Worm (Caenorhabditis elegans): ENCODE measurements around the gene C33B4.2.

The C33B4.2 gene

DNA sequence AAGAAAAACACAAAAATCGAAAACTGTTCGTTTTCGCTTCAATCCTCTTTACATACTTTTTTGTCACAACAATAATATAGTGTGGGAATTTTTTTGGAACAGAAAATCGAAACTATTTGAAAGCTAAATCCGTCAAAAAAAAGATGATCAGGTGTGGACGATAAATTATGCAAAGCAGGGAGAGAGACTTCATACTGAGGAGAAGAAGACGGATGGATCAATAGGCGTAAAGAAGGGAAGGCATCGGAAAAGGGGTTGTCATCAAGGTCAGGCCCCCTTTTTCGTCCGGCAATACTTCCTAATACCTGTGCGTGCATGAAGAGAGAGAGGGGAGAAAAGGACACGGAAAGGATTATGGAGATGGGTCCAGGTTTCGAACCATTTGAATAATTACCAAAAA lies 28.4 kb upstream of the C33B4.2 start:
- no peak for TF ChIP-seq mef-2 (tag; optimal IDR thresholded peaks at IDR 0.05)
- no peak for TF ChIP-seq pag-3 (tag; optimal IDR thresholded peaks at IDR 0.05; ENCODE audit: borderline replicate concordance, insufficient read depth)
- no peak for TF ChIP-seq unc-98 (GFP tag; IDR thresholded peaks at IDR 0.05)
- TF ChIP-seq lin-14 (GFP tag; optimal IDR thresholded peaks at IDR 0.05) = peak; percentile 33
- TF ChIP-seq aha-1 (tag; optimal IDR thresholded peaks at IDR 0.05) = no peak
- no peak for TF ChIP-seq zip-4 (GFP tag; optimal IDR thresholded peaks at IDR 0.05)
- TF ChIP-seq lir-3 (tag; optimal IDR thresholded peaks at IDR 0.05; ENCODE audit: poor library complexity) = no peak
- TF ChIP-seq xbp-1 (tag; optimal IDR thresholded peaks at IDR 0.05) = no peak
- TF ChIP-seq mab-9 (GFP tag; IDR thresholded peaks at IDR 0.05) = no peak
- TF ChIP-seq jun-1 (tag; optimal IDR thresholded peaks at IDR 0.05) = no peak
- TF ChIP-seq pqm-1 (tag; optimal IDR thresholded peaks at IDR 0.05) = no peak
- TF ChIP-seq rnt-1 (tag; optimal IDR thresholded peaks at IDR 0.05) = no peak
- no peak for TF ChIP-seq fkh-8 (tag; optimal IDR thresholded peaks at IDR 0.05)
- no peak for TF ChIP-seq nhr-20 (tag; optimal IDR thresholded peaks at IDR 0.05)
- TF ChIP-seq sox-4 (tag; optimal IDR thresholded peaks at IDR 0.05) = no peak
- peak; percentile 52 for TF ChIP-seq blmp-1 (tag; optimal IDR thresholded peaks at IDR 0.05)
- no peak for TF ChIP-seq nhr-71 (tag; optimal IDR thresholded peaks at IDR 0.05)
- no peak for TF ChIP-seq ceh-88 (GFP tag; IDR thresholded peaks at IDR 0.05)
- peak; percentile 55 for TF ChIP-seq mep-1 (tag; optimal IDR thresholded peaks at IDR 0.05)
- TF ChIP-seq nhr-47 (tag; optimal IDR thresholded peaks at IDR 0.05) = no peak
- no peak for TF ChIP-seq aly-2 (tag; optimal IDR thresholded peaks at IDR 0.05)
- peak; percentile 14 for TF ChIP-seq snu-23 (GFP tag; optimal IDR thresholded peaks at IDR 0.05)
- no peak for TF ChIP-seq unc-86 (tag; optimal IDR thresholded peaks at IDR 0.05)
- no peak for TF ChIP-seq ceh-82 (tag; optimal IDR thresholded peaks at IDR 0.05)
- no peak for TF ChIP-seq hpl-2 (GFP tag; optimal IDR thresholded peaks at IDR 0.05)
- no peak for TF ChIP-seq nhr-19 (GFP tag; conservative IDR thresholded peaks at IDR 0.05)
- no peak for TF ChIP-seq hlh-4 (tag; optimal IDR thresholded peaks at IDR 0.05)

ce11 chrII:11398787-11399186 lies 26.8 kb upstream of the C33B4.2 start:
- TF ChIP-seq ztf-4 (tag; optimal IDR thresholded peaks at IDR 0.05) = no peak
- TF ChIP-seq ceh-8 (GFP tag; optimal IDR thresholded peaks at IDR 0.05) = peak; percentile 8

DNA sequence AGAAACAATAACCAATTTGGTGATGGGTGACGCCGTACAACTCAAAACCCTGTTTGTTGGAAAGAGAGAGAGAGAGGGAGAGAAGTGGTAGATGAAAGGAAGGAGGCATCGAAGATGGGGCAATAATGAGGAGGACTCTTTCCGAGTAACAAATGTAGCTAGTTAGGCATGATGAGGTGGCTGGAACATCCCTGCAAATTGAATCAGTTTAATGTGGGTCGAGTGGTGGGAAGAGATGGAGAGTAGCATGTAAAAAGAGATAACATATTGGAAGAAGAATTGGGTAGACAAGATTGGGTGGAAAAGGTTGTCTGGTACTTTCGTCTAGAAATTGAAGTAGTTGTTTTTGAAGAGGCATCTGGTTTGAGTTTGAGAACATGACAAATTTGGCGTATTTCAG lies 24.3 kb upstream of the C33B4.2 start:
- TF ChIP-seq pag-3 (tag; optimal IDR thresholded peaks at IDR 0.05; ENCODE audit: borderline replicate concordance, insufficient read depth) (no peak), lir-3 (tag; optimal IDR thresholded peaks at IDR 0.05; ENCODE audit: poor library complexity) (no peak), nhr-85 (tag) (peak; percentile 47), ztf-11 (tag; optimal IDR thresholded peaks at IDR 0.05) (no peak), grh-1 (GFP tag; IDR thresholded peaks at IDR 0.05) (no peak)

- TF ChIP-seq sup-37 (GFP tag; optimal IDR thresholded peaks at IDR 0.05) (no peak), ces-1 (GFP tag; optimal IDR thresholded peaks at IDR 0.05) (no peak), aha-1 (tag; optimal IDR thresholded peaks at IDR 0.05) (no peak)
Measured at ce11 chrII:11393787-11394186, 21.8 kb upstream of the C33B4.2 start.

DNA sequence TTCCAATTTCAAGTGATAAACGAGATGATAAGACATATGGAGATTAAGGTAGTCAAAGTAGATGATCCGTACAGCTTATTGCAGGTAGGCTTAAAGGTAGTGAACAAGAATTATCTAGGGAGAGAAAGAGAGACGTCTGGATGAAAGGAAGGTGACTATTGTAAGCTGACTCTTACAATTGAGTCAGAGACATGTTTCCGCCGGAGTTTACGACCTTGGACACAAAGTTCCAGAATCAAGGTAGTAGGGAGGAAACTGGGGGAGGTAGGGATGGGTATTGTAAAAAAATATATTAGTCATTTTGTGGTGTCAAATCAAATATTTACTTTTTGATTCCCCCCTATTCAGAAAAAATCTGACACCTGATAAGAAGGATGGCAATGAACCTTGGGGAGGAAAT lies 20.4 kb upstream of the C33B4.2 start:
- TF ChIP-seq dsc-1 (tag; optimal IDR thresholded peaks at IDR 0.05) (peak; percentile 64), nhr-85 (tag) (peak; percentile 69), nhr-19 (GFP tag; conservative IDR thresholded peaks at IDR 0.05) (no peak)

Data from whole organism, L1 larva.